Worm (Caenorhabditis elegans): ENCODE measurements around the gene srp-1.

The srp-1 gene

DNA sequence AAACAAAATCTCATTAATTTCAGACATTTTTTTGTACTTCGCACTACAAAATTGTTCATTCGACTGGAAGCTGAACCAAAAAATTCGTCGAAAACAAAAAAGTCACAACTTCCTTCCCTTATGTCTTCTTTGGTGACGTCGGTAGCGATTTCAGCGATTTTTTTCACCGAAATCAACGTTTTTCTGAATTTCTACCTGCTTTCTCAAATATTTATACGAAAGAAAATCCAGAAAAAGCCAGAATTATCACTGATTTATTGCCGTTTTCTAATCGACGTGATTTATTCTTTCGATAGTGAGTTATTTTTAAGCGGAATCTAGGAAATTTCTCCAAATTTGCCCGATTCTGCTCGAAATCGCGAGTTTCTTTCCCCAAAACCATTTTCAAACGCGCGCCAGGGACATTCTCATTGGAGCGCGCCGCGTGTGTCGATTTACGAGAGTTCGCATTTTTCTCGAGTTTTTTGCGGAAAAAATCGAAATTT lies 21.8 kb downstream of the srp-1 start, which contains the start of gene srbc-58 (continued):
- TF ChIP-seq B0261.1 (tag; optimal IDR thresholded peaks at IDR 0.05), result no peak
- no peak for TF ChIP-seq mxl-1 (tag; optimal IDR thresholded peaks at IDR 0.05)
- TF ChIP-seq F33H1.4 (GFP tag; IDR thresholded peaks at IDR 0.05), result no peak
- no peak for TF ChIP-seq aptf-3 (GFP tag; IDR thresholded peaks at IDR 0.05)
- no peak for TF ChIP-seq aptf-2 (GFP tag; conservative IDR thresholded peaks at IDR 0.05)
- no peak for TF ChIP-seq sdz-38 (tag; optimal IDR thresholded peaks at IDR 0.05)
- no peak for TF ChIP-seq lsy-27 (tag; optimal IDR thresholded peaks at IDR 0.05; ENCODE audit: borderline replicate concordance, insufficient read depth)
- TF ChIP-seq ets-4 (GFP tag; optimal IDR thresholded peaks at IDR 0.05), result no peak
- TF ChIP-seq sptf-2 (GFP tag; optimal IDR thresholded peaks at IDR 0.05), result no peak
- TF ChIP-seq F23B12.7 (tag; optimal IDR thresholded peaks at IDR 0.05; ENCODE audit: insufficient read depth), result no peak
- TF ChIP-seq attf-5 (GFP tag; optimal IDR thresholded peaks at IDR 0.05), result no peak
- TF ChIP-seq F52B5.7 (tag; optimal IDR thresholded peaks at IDR 0.05), result no peak
- TF ChIP-seq lin-35 (GFP tag; optimal IDR thresholded peaks at IDR 0.05), result peak in 2 of 3 experiments; percentile 8 to 35
- no peak for TF ChIP-seq hmg-1.2 (GFP tag; IDR thresholded peaks at IDR 0.05)
- peak; percentile 43 for TF ChIP-seq F49E8.2 (tag; optimal IDR thresholded peaks at IDR 0.05; ENCODE audit: insufficient read depth)
- no peak for TF ChIP-seq ccch-3 (GFP tag; optimal IDR thresholded peaks at IDR 0.05)
- TF ChIP-seq nhr-179 (tag; optimal IDR thresholded peaks at IDR 0.05), result no peak
- TF ChIP-seq atf-7 (tag; optimal IDR thresholded peaks at IDR 0.05), result no peak
- no peak for TF ChIP-seq rcor-1 (GFP tag; IDR thresholded peaks at IDR 0.05)
- no peak for TF ChIP-seq Y53F4B.3 (GFP tag; IDR thresholded peaks at IDR 0.05)
- TF ChIP-seq akir-1 (GFP tag; optimal IDR thresholded peaks at IDR 0.05), result no peak
- TF ChIP-seq ztf-28 (GFP tag; IDR thresholded peaks at IDR 0.05), result no peak
- TF ChIP-seq mel-28 (tag; optimal IDR thresholded peaks at IDR 0.05; ENCODE audit: borderline replicate concordance), result no peak
- TF ChIP-seq rpc-1 (optimal IDR thresholded peaks at IDR 0.05), result no peak
- no peak for TF ChIP-seq rpc-1 (tag; optimal IDR thresholded peaks at IDR 0.05)
- no peak for TF ChIP-seq attf-6 (GFP tag; IDR thresholded peaks at IDR 0.05)
- no peak for TF ChIP-seq cebp-2 (GFP tag; IDR thresholded peaks at IDR 0.05)
- TF ChIP-seq madf-6 (GFP tag; IDR thresholded peaks at IDR 0.05), result peak; percentile 27
- peak; percentile 49 for TF ChIP-seq snpc-3.4 (tag; optimal IDR thresholded peaks at IDR 0.05)
- 0 out of 2 replicates have a peak, but pooled peaks have one; percentile 10 for TF ChIP-seq dox-1 (GFP tag; IDR thresholded peaks at IDR 0.05)
- TF ChIP-seq C06A6.2 (GFP tag; conservative IDR thresholded peaks at IDR 0.05), result no peak
- TF ChIP-seq F37B4.10 (GFP tag; IDR thresholded peaks at IDR 0.05), result no peak
- TF ChIP-seq T26A5.8 (tag; optimal IDR thresholded peaks at IDR 0.05), result peak; percentile 2
- TF ChIP-seq ceh-27 (GFP tag; optimal IDR thresholded peaks at IDR 0.05), result no peak
- TF ChIP-seq egrh-3 (GFP tag; IDR thresholded peaks at IDR 0.05), result no peak
- TF ChIP-seq pbrm-1 (GFP tag; IDR thresholded peaks at IDR 0.05), result peak; percentile 39; the same call in 1 of the 2 replicates
- no peak for TF ChIP-seq gei-17 (GFP tag; optimal IDR thresholded peaks at IDR 0.05)
- no peak for TF ChIP-seq ZK185.1 (tag; optimal IDR thresholded peaks at IDR 0.05; ENCODE audit: poor library complexity, severe bottlenecking)
- no peak for TF ChIP-seq madf-3 (GFP tag; IDR thresholded peaks at IDR 0.05)
- TF ChIP-seq hrde-1 (tag; optimal IDR thresholded peaks at IDR 0.05; ENCODE audit: borderline replicate concordance), result no peak
- no peak for TF ChIP-seq F55B11.4 (tag; optimal IDR thresholded peaks at IDR 0.05; ENCODE audit: borderline replicate concordance, insufficient read depth)
- peak; percentile 52 for TF ChIP-seq dpl-1 (GFP tag; optimal IDR thresholded peaks at IDR 0.05)
- no peak for TF ChIP-seq egl-44 (GFP tag; IDR thresholded peaks at IDR 0.05)
- no peak for TF ChIP-seq fkh-3 (tag; optimal IDR thresholded peaks at IDR 0.05)
- TF ChIP-seq nhr-120 (GFP tag; IDR thresholded peaks at IDR 0.05), result no peak
- TF ChIP-seq madf-8 (GFP tag; conservative IDR thresholded peaks at IDR 0.05), result no peak
- no peak for TF ChIP-seq nhr-27 (tag; optimal IDR thresholded peaks at IDR 0.05)
- no peak for TF ChIP-seq chd-7 (tag; optimal IDR thresholded peaks at IDR 0.05)
- no peak for TF ChIP-seq ceh-100 (GFP tag; IDR thresholded peaks at IDR 0.05)
